Fruit fly (Drosophila melanogaster) whole organism, prepupa: Measurements from ENCODE around the gene mex1.

Experiments used
- CG10631 ChIP-seq: fragments of 200-800 bp; sonication (Bioruptor generic); optimal IDR thresholded peaks from 2 replicates; lab custom pipeline; 2016; ENCODE audit warnings: missing biosample characterization, missing genetic modification characterization
- CG10669 ChIP-seq: fragments of 200-800 bp; sonication (Bioruptor generic); optimal IDR thresholded peaks from 3 replicates; lab custom pipeline; 2018; ENCODE audit warnings: missing biosample characterization, mild to moderate bottlenecking, missing genetic modification characterization, moderate library complexity
- CG11762 ChIP-seq: fragments of 200-800 bp; sonication (Bioruptor generic); optimal IDR thresholded peaks from 3 replicates; lab custom pipeline; 2016; ENCODE audit warnings: missing biosample characterization, missing genetic modification characterization; ENCODE audit not compliant: insufficient read depth
- CG11902 ChIP-seq: fragments of 200-800 bp; sonication (Bioruptor generic); optimal IDR thresholded peaks from 3 replicates; lab custom pipeline; 2016; ENCODE audit warnings: missing biosample characterization, missing genetic modification characterization
- CG15336 ChIP-seq: fragments of 200-800 bp; sonication (Bioruptor generic); IDR thresholded peaks from 2 replicates; pipeline ENCODE4 v1.3.6; 2022; ENCODE audit warnings: missing biosample characterization, missing genetic modification characterization
- CG16779 ChIP-seq: fragments of 200-800 bp; sonication (Bioruptor generic); optimal IDR thresholded peaks from 3 replicates; lab custom pipeline; 2017; ENCODE audit warnings: missing biosample characterization, mild to moderate bottlenecking, missing genetic modification characterization
- CG3032 ChIP-seq: fragments of 200-800 bp; optimal IDR thresholded peaks from 2 replicates; lab custom pipeline; 2019; ENCODE audit warnings: missing biosample characterization, mild to moderate bottlenecking, missing genetic modification characterization, moderate library complexity
- CG32006 ChIP-seq: fragments of 200-800 bp; sonication (Bioruptor generic); optimal IDR thresholded peaks from 3 replicates; lab custom pipeline; 2017; ENCODE audit warnings: missing biosample characterization, mild to moderate bottlenecking, missing genetic modification characterization
- CG34406 ChIP-seq: fragments of 200-800 bp; sonication (Bioruptor generic); optimal IDR thresholded peaks from 3 replicates; lab custom pipeline; 2016; ENCODE audit warnings: missing biosample characterization, missing genetic modification characterization
- CG4318 ChIP-seq: fragments of 200-800 bp; sonication (Bioruptor generic); optimal IDR thresholded peaks from 3 replicates; lab custom pipeline; 2017; ENCODE audit warnings: missing biosample characterization, mild to moderate bottlenecking, missing genetic modification characterization
- CG6276 ChIP-seq: fragments of 200-800 bp; sonication (Bioruptor generic); optimal IDR thresholded peaks from 2 replicates; lab custom pipeline; 2017; ENCODE audit warnings: missing biosample characterization, mild to moderate bottlenecking, missing genetic modification characterization
- CG6808 ChIP-seq: fragments of 200-800 bp; sonication (Bioruptor generic); optimal IDR thresholded peaks from 3 replicates; lab custom pipeline; 2017; ENCODE audit warnings: missing biosample characterization, missing genetic modification characterization, mild to moderate bottlenecking, moderate library complexity, missing genetic modification reagents
- CG6854 ChIP-seq: fragments of 200-800 bp; sonication (Bioruptor generic); optimal IDR thresholded peaks from 2 replicates; lab custom pipeline; 2017; ENCODE audit warnings: missing biosample characterization, mild to moderate bottlenecking, missing genetic modification characterization
- CG7368 ChIP-seq: fragments of 200-800 bp; sonication (Bioruptor generic); optimal IDR thresholded peaks from 3 replicates; lab custom pipeline; 2016; ENCODE audit warnings: missing biosample characterization, missing genetic modification characterization
- CG8119 ChIP-seq: fragments of 200-800 bp; sonication (Bioruptor generic); IDR thresholded peaks from 3 replicates; pipeline ENCODE4 v1.3.6; 2022; ENCODE audit warnings: missing biosample characterization, missing genetic modification characterization
- CG8319 ChIP-seq: fragments of 200-800 bp; sonication (Bioruptor generic); optimal IDR thresholded peaks from 3 replicates; lab custom pipeline; 2016; ENCODE audit warnings: missing biosample characterization, missing genetic modification characterization
- CG8632 ChIP-seq: fragments of 200-800 bp; sonication (Bioruptor generic); optimal IDR thresholded peaks from 3 replicates; lab custom pipeline; 2016; ENCODE audit warnings: missing biosample characterization, missing genetic modification characterization
- CG9139 ChIP-seq: fragments of 200-800 bp; sonication (Bioruptor generic); optimal IDR thresholded peaks from 3 replicates; lab custom pipeline; 2017; ENCODE audit warnings: missing biosample characterization, mild to moderate bottlenecking, missing genetic modification characterization
- Eip75B ChIP-seq: fragments of 200-800 bp; sonication (Bioruptor generic); optimal IDR thresholded peaks from 3 replicates; lab custom pipeline; 2016; ENCODE audit warnings: missing biosample characterization, missing genetic modification characterization
- Eip78C ChIP-seq: fragments of 200-800 bp; sonication (Bioruptor generic); peaks from one replicate; lab custom pipeline; 2016; ENCODE audit warnings: missing biosample characterization, missing genetic modification characterization
- Eip93F ChIP-seq: fragments of 200-800 bp; sonication (Bioruptor generic); optimal IDR thresholded peaks from 2 replicates; lab custom pipeline; 2016; ENCODE audit warnings: missing biosample characterization, mild to moderate bottlenecking, missing genetic modification characterization
- Ets21C ChIP-seq: fragments of 200-800 bp; sonication (Bioruptor generic); optimal IDR thresholded peaks from 3 replicates; lab custom pipeline; 2016; ENCODE audit warnings: missing biosample characterization, missing genetic modification characterization
- Ets96B ChIP-seq: fragments of 200-800 bp; optimal IDR thresholded peaks from 2 replicates; lab custom pipeline; 2019; ENCODE audit warnings: missing biosample characterization, mild to moderate bottlenecking, missing genetic modification characterization, moderate library complexity
- Gug ChIP-seq: fragments of 200-800 bp; sonication (Bioruptor generic); IDR thresholded peaks from 2 replicates; pipeline ENCODE4 v1.3.6; 2022; ENCODE audit warnings: missing biosample characterization, missing genetic modification characterization
- Hr38 ChIP-seq: sonication (Bioruptor generic); optimal IDR thresholded peaks from 2 replicates; lab custom pipeline; 2016; ENCODE audit warnings: missing biosample characterization, missing genetic modification characterization
- Hr39 ChIP-seq: fragments of 200-800 bp; sonication (Bioruptor generic); optimal IDR thresholded peaks from 2 replicates; lab custom pipeline; 2016; ENCODE audit warnings: missing biosample characterization, missing genetic modification characterization
- Hr4 ChIP-seq: fragments of 200-800 bp; sonication (Bioruptor generic); optimal IDR thresholded peaks from 3 replicates; lab custom pipeline; 2016; ENCODE audit warnings: missing biosample characterization, missing genetic modification characterization
- Lpt ChIP-seq: fragments of 200-800 bp; sonication (Bioruptor generic); optimal IDR thresholded peaks from 3 replicates; lab custom pipeline; 2016; ENCODE audit warnings: missing biosample characterization, missing genetic modification characterization
- Met ChIP-seq: fragments of 200-800 bp; sonication (Bioruptor generic); optimal IDR thresholded peaks from 3 replicates; lab custom pipeline; 2016; ENCODE audit warnings: missing biosample characterization, missing genetic modification characterization
- OdsH ChIP-seq: fragments of 200-800 bp; sonication (Bioruptor generic); optimal IDR thresholded peaks from 3 replicates; lab custom pipeline; 2016; ENCODE audit warnings: missing biosample characterization, missing genetic modification characterization
- Smox ChIP-seq: fragments of 200-800 bp; sonication (Bioruptor generic); optimal IDR thresholded peaks from 3 replicates; lab custom pipeline; 2016; ENCODE audit warnings: missing biosample characterization, missing genetic modification characterization
- Sox102F ChIP-seq: fragments of 200-800 bp; sonication (Bioruptor generic); optimal IDR thresholded peaks from 2 replicates; lab custom pipeline; 2016; ENCODE audit warnings: missing biosample characterization, mild to moderate bottlenecking, missing genetic modification characterization
- Sox14 ChIP-seq: fragments of 200-800 bp; sonication (Bioruptor generic); optimal IDR thresholded peaks from 3 replicates; lab custom pipeline; 2016; ENCODE audit warnings: missing biosample characterization, missing genetic modification characterization
- Sox15 ChIP-seq: fragments of 200-800 bp; sonication (Bioruptor generic); optimal IDR thresholded peaks from 3 replicates; lab custom pipeline; 2016; ENCODE audit warnings: missing biosample characterization, missing genetic modification characterization
- achi ChIP-seq: fragments of 200-800 bp; sonication (Bioruptor generic); optimal IDR thresholded peaks from 3 replicates; lab custom pipeline; 2016; ENCODE audit warnings: missing biosample characterization, missing genetic modification characterization
- acj6 ChIP-seq: fragments of 200-800 bp; sonication (Bioruptor generic); optimal IDR thresholded peaks from 3 replicates; lab custom pipeline; 2016; ENCODE audit warnings: missing biosample characterization, missing genetic modification characterization
- cyc ChIP-seq: fragments of 200-800 bp; sonication (Bioruptor generic); optimal IDR thresholded peaks from 3 replicates; lab custom pipeline; 2016; ENCODE audit warnings: missing biosample characterization, missing genetic modification characterization
- dac ChIP-seq: fragments of 200-800 bp; sonication (Bioruptor generic); optimal IDR thresholded peaks from 2 replicates; lab custom pipeline; 2017; ENCODE audit warnings: missing biosample characterization, mild to moderate bottlenecking, missing genetic modification characterization
- dsx ChIP-seq: fragments of 200-800 bp; optimal IDR thresholded peaks from 3 replicates; lab custom pipeline; 2019; ENCODE audit warnings: missing biosample characterization, mild to moderate bottlenecking, missing genetic modification characterization, moderate library complexity; ENCODE audit not compliant: poor library complexity, severe bottlenecking
- eg ChIP-seq: fragments of 200-800 bp; sonication (Bioruptor generic); IDR thresholded peaks from 3 replicates; pipeline ENCODE4 v1.3.6; 2022; ENCODE audit warnings: missing biosample characterization, missing genetic modification characterization
- fkh ChIP-seq: fragments of 200-800 bp; sonication (Bioruptor generic); optimal IDR thresholded peaks from 3 replicates; lab custom pipeline; 2017; ENCODE audit warnings: missing biosample characterization, mild to moderate bottlenecking, missing genetic modification characterization, moderate library complexity
- lz ChIP-seq: fragments of 200-800 bp; sonication (Bioruptor generic); optimal IDR thresholded peaks from 3 replicates; lab custom pipeline; 2016; ENCODE audit warnings: missing biosample characterization, missing genetic modification characterization
- net ChIP-seq: fragments of 200-800 bp; sonication (Bioruptor generic); optimal IDR thresholded peaks from 3 replicates; lab custom pipeline; 2016; ENCODE audit warnings: missing biosample characterization, missing genetic modification characterization
- pdm3 ChIP-seq: fragments of 200-800 bp; sonication (Bioruptor generic); optimal IDR thresholded peaks from 3 replicates; lab custom pipeline; 2016; ENCODE audit warnings: missing biosample characterization, missing genetic modification characterization
- ss ChIP-seq, 2 experiments: fragments of 200-800 bp; sonication (Bioruptor generic); optimal IDR thresholded peaks; 2 replicates in 1 of 2; 3 replicates in 1 of 2; lab custom pipeline; 2017 to 2018; ENCODE audit warnings: mild to moderate bottlenecking in 2 of 2, missing biosample characterization in 2 of 2, missing genetic modification characterization in 2 of 2, moderate library complexity in 1 of 2
- svp ChIP-seq: fragments of 200-800 bp; sonication (Bioruptor generic); peaks from one replicate; lab custom pipeline; 2016; ENCODE audit warnings: missing biosample characterization, missing genetic modification characterization
- topi ChIP-seq: fragments of 200-800 bp; sonication (Bioruptor generic); optimal IDR thresholded peaks from 3 replicates; lab custom pipeline; 2016; ENCODE audit warnings: missing biosample characterization, missing genetic modification characterization
- vri ChIP-seq: fragments of 200-800 bp; sonication (Bioruptor generic); optimal IDR thresholded peaks from 3 replicates; lab custom pipeline; 2016; ENCODE audit warnings: missing biosample characterization, mild to moderate bottlenecking, missing genetic modification characterization

The mex1 gene

DNA sequence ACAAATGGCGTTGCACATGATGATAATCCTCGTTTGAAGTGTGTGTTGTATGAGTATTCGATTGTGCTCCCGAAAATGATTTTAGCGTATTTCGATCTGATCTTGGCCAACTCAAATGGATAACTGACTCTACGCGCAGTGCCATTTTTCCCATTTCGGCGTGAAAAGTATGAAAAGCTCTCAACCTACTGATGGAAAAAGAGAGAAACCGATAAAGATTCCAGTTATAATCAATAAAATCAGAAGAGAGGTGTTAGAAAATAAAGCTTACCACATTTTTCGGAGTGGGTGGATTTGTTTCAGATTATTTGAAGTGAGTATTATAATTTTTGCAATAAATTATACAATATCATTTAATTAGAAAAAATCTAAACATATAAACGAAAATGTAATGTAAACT is at the start of gene mex1:
TSS of gene mex1 (minus strand) at position 101 of the 400 bp plus-strand sequence.
- TF ChIP-seq Sox15 (no peak), CG7368 (GFP tag; lab: Kevin White, UChicago) (no peak), Met (no peak), CG10631 (GFP tag; lab: Kevin White, UChicago) (no peak), svp (GFP tag; lab: Kevin White, UChicago) (no peak), pdm3 (no peak), CG32006 (no peak), CG8319 (GFP tag; lab: Kevin White, UChicago) (no peak), net (GFP tag; lab: Kevin White, UChicago) (no peak), CG9139 (GFP tag; lab: Kevin White, UChicago) (no peak), Eip78C (GFP tag; lab: Kevin White, UChicago) (no peak), fkh (no peak), vri (GFP tag; lab: Kevin White, UChicago) (no peak), achi (GFP tag; lab: Kevin White, UChicago) (no peak)

dm6 chr3L:15568748-15569147 is 49.4 kb upstream of the mex1 start:
- TF ChIP-seq Sox102F (no peak), svp (GFP tag; lab: Kevin White, UChicago) (peak; percentile 84)

DNA sequence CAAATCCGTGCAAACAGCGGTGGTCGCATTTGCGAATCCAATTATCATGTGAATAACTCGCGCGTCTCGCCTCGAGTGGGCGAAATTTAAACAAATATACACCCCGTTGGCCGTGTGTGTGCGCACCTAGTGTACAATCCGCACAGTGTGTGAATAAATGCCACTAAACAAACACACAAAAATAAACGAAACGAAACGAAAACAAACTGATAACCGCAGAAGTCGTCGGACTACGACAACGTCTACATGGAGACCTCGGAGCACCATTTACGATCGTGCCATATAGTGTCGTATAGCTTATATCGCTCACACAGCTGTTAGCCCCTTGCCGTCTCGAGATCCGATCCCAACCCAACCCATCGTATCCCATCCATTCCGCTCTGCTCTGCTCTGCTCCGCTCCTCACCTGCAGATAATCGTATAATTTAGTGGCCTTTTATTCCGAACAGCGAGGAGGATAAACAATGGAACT is 47.1 kb upstream of the mex1 start:
- peak; percentile 1 for TF ChIP-seq topi
- no peak for TF ChIP-seq CG7368 (GFP tag; lab: Kevin White, UChicago)
- TF ChIP-seq net (GFP tag; lab: Kevin White, UChicago): no peak
- TF ChIP-seq CG6808 (GFP tag; lab: Kevin White, UChicago): no peak
- no peak for TF ChIP-seq Sox15
- TF ChIP-seq CG11762 (GFP tag; lab: Kevin White, UChicago): no peak
- no peak for TF ChIP-seq Hr39 (GFP tag; lab: Kevin White, UChicago)
- no peak for TF ChIP-seq CG3032 (tag; lab: Kevin White, UChicago)
- TF ChIP-seq CG10631 (GFP tag; lab: Kevin White, UChicago): no peak
- no peak for TF ChIP-seq Hr4 (GFP tag; lab: Kevin White, UChicago)
- peak; percentile 6; the same call in 1 of the 3 replicates for TF ChIP-seq eg (GFP tag; lab: Robert Waterston, UW)
- peak; percentile 51 for TF ChIP-seq CG16779 (tag; lab: Kevin White, UChicago)
- TF ChIP-seq CG8119: no peak
- no peak for TF ChIP-seq lz (GFP tag; lab: Kevin White, UChicago)
- TF ChIP-seq CG4318 (GFP tag; lab: Kevin White, UChicago): no peak
- TF ChIP-seq Eip78C (GFP tag; lab: Kevin White, UChicago): peak; percentile 84
- TF ChIP-seq Hr38: no peak
- peak; percentile 65 for TF ChIP-seq svp (GFP tag; lab: Kevin White, UChicago)
- TF ChIP-seq dac (GFP tag; lab: Kevin White, UChicago): no peak
- no peak for TF ChIP-seq CG9139 (GFP tag; lab: Kevin White, UChicago)
- TF ChIP-seq Smox: no peak
- TF ChIP-seq acj6 (GFP tag; lab: Kevin White, UChicago): no peak
- no peak for TF ChIP-seq CG32006
- no peak for TF ChIP-seq CG11902 (GFP tag; lab: Kevin White, UChicago)
- no peak for TF ChIP-seq CG6276 (GFP tag; lab: Kevin White, UChicago)
- no peak for TF ChIP-seq CG15336 (GFP tag; lab: Robert Waterston, UW)
- no peak for TF ChIP-seq Lpt (GFP tag; lab: Kevin White, UChicago)
- TF ChIP-seq CG34406: peak; percentile 38
- TF ChIP-seq Ets21C (GFP tag; lab: Kevin White, UChicago): no peak
- TF ChIP-seq ss (GFP tag; optimal IDR thresholded peaks at IDR 0.05; lab: Kevin White, UChicago): peak in 1 of 2 experiments; percentile 32
- TF ChIP-seq cyc (GFP tag; lab: Kevin White, UChicago): no peak
- TF ChIP-seq OdsH (GFP tag; lab: Kevin White, UChicago): no peak
- no peak for TF ChIP-seq Ets96B (tag; lab: Kevin White, UChicago)
- TF ChIP-seq CG6854 (GFP tag; lab: Kevin White, UChicago): peak; percentile 13
- no peak for TF ChIP-seq CG8632
- no peak for TF ChIP-seq Gug
- no peak for TF ChIP-seq Eip75B (GFP tag; lab: Kevin White, UChicago)
- TF ChIP-seq Sox14 (GFP tag; lab: Kevin White, UChicago): peak; percentile 45
- no peak for TF ChIP-seq dsx
- TF ChIP-seq Sox102F: no peak
- TF ChIP-seq pdm3: no peak
- no peak for TF ChIP-seq Eip93F (GFP tag; lab: Kevin White, UChicago)
- TF ChIP-seq CG10669 (GFP tag; lab: Kevin White, UChicago): no peak
- peak; percentile 100 for TF ChIP-seq fkh
